Fruit fly (Drosophila melanogaster) Kc167 (cell line): ENCODE measurements around the gene Plod.

ENCODE experiments used
- insv ChIP-seq: fragments of >200 bp; optimal IDR thresholded peaks from 3 replicates; lab custom pipeline; 2018; ENCODE audit warnings: missing external identifiers
- psq ChIP-seq: fragments of >200 bp; optimal IDR thresholded peaks from 2 replicates; lab custom pipeline; 2017; ENCODE audit warnings: missing external identifiers

DNA sequence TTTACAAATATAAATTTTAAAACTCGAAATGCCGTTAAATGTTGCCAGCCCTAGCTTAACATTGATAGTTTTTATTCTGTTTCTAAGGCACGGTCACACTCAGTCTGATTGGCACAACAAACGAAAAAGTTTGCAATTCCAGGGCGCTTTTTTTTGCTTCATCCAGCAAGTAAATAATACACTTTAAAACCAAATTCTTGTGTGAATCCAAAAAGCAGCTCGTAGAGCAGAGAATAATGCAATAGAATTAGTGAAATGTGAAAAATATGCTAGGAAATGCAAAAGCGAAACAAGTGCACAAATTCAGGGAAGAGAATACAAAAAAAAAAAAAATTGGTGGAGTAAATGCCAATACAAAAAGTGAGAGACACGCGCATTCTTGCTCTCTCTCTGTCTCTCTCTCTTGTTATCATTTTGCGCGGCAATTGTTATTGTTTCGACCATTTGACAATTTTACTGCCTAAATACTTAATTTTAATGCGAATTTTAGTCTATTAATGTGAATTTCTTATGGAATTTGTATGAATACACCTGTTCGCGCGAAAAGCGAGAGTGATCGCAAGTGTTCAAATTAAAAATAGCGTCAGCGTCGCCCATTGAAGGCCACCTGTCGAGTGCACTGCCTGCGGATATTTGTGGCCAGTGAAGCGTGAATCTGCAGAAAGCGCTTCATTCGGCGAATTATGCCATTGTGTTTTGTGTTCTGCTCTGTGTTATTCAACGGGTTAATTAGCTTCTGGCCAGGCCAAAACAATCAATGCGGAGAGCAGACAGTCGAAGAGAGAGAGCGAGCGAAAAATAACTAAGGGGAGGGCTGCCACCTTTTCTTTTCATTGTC is 8.8 kb upstream of the Plod start, which contains the start of gene CG42671:
- TF ChIP-seq psq: no peak
- TF ChIP-seq insv (lab: Kevin White, UChicago): no peak
